Fruit fly (Drosophila melanogaster): ENCODE measurements around the gene CG8379.

Gene CG8379

dm6 chr3R:8859264-8859663 lies 35.1 kb downstream of the CG8379 start:
- no peak for TF ChIP-seq dl (GFP tag; optimal IDR thresholded peaks at IDR 0.05; ENCODE audit: insufficient read depth in 1 of 2, partially characterized antibody in 2 of 2)
- TF ChIP-seq Mio (GFP tag; optimal IDR thresholded peaks at IDR 0.05), result no peak
- no peak for TF ChIP-seq HLH106 (tag; optimal IDR thresholded peaks at IDR 0.05)

- TF ChIP-seq HLH106 (tag; optimal IDR thresholded peaks at IDR 0.05), result peak; percentile 2
- no peak for TF ChIP-seq N (GFP tag; optimal IDR thresholded peaks at IDR 0.05)
- TF ChIP-seq Jra (GFP tag; optimal IDR thresholded peaks at IDR 0.05), result no peak
- TF ChIP-seq Rel (GFP tag; optimal IDR thresholded peaks at IDR 0.05), result no peak
- peak; percentile 94 for TF ChIP-seq Rel (tag; optimal IDR thresholded peaks at IDR 0.05)
- no peak for TF ChIP-seq CG9705 (GFP tag; optimal IDR thresholded peaks at IDR 0.05)
- peak; percentile 40 for TF ChIP-seq rgr (GFP tag; optimal IDR thresholded peaks at IDR 0.05)
- TF ChIP-seq Dfd (GFP tag; optimal IDR thresholded peaks at IDR 0.05), result no peak
- no peak for TF ChIP-seq dmrt93B (GFP tag; optimal IDR thresholded peaks at IDR 0.05)
- no peak for TF ChIP-seq woc (GFP tag; optimal IDR thresholded peaks at IDR 0.05)
- TF ChIP-seq br (GFP tag; optimal IDR thresholded peaks at IDR 0.05), result peak; percentile 37
- peak; percentile 67 for TF ChIP-seq OdsH (GFP tag; optimal IDR thresholded peaks at IDR 0.05)
- no peak for TF ChIP-seq Abd-B (GFP tag; optimal IDR thresholded peaks at IDR 0.05)
- peak; percentile 45 for TF ChIP-seq sage (GFP tag; optimal IDR thresholded peaks at IDR 0.05)
- no peak for TF ChIP-seq dsf (GFP tag; optimal IDR thresholded peaks at IDR 0.05; ENCODE audit: borderline replicate concordance)
- no peak for TF ChIP-seq lola (GFP tag; optimal IDR thresholded peaks at IDR 0.05)
- TF ChIP-seq tai (GFP tag; optimal IDR thresholded peaks at IDR 0.05), result no peak
- TF ChIP-seq CG32264 (GFP tag; optimal IDR thresholded peaks at IDR 0.05), result no peak
- TF ChIP-seq fru (GFP tag; optimal IDR thresholded peaks at IDR 0.05), result peak; percentile 57
- peak; percentile 28 for TF ChIP-seq ey (GFP tag; optimal IDR thresholded peaks at IDR 0.05)
- no peak for TF ChIP-seq Hr78 (GFP tag; optimal IDR thresholded peaks at IDR 0.05)
- no peak for TF ChIP-seq brk (GFP tag; optimal IDR thresholded peaks at IDR 0.05)
- TF ChIP-seq Sp1 (GFP tag; optimal IDR thresholded peaks at IDR 0.05), result peak; percentile 24
- peak in 1 of 2 experiments; percentile 53 for TF ChIP-seq foxo (GFP tag; optimal IDR thresholded peaks at IDR 0.05)
- no peak for TF ChIP-seq pan (optimal IDR thresholded peaks at IDR 0.05)
- TF ChIP-seq Hr83 (GFP tag; optimal IDR thresholded peaks at IDR 0.05; ENCODE audit: poor library complexity, severe bottlenecking), result no peak
- TF ChIP-seq dl (GFP tag; optimal IDR thresholded peaks at IDR 0.05; ENCODE audit: insufficient read depth in 1 of 2, partially characterized antibody in 2 of 2), result no peak
- peak; percentile 50 for TF ChIP-seq h (GFP tag; optimal IDR thresholded peaks at IDR 0.05)
- peak; percentile 53 for TF ChIP-seq psq (GFP tag; optimal IDR thresholded peaks at IDR 0.05)
Observed at dm6 chr3R:8860126-8861059, 36.2 kb downstream of the CG8379 start.

- TF ChIP-seq Jra (GFP tag; optimal IDR thresholded peaks at IDR 0.05) (no peak), pan (optimal IDR thresholded peaks at IDR 0.05) (no peak), tai (GFP tag; optimal IDR thresholded peaks at IDR 0.05) (no peak), Hnf4 (GFP tag; optimal IDR thresholded peaks at IDR 0.05) (peak; percentile 12)
Observed at dm6 chr3R:8861671-8862070, 37.5 kb downstream of the CG8379 start.

dm6 chr3R:8862208-8862607 lies 38.0 kb downstream of the CG8379 start:
- TF ChIP-seq ey (GFP tag; optimal IDR thresholded peaks at IDR 0.05) (no peak), Dfd (GFP tag; optimal IDR thresholded peaks at IDR 0.05) (peak; percentile 68)

dm6 chr3R:8862662-8863082 lies 38.5 kb downstream of the CG8379 start:
- no peak for TF ChIP-seq dmrt93B (GFP tag; optimal IDR thresholded peaks at IDR 0.05)
- no peak for TF ChIP-seq Rel (GFP tag; optimal IDR thresholded peaks at IDR 0.05)
- peak; percentile 78 for TF ChIP-seq Rel (tag; optimal IDR thresholded peaks at IDR 0.05)
